Worm (Caenorhabditis elegans) whole organism, early embryonic: ENCODE data around the gene srj-13.

Experiments used
- B0310.2 ChIP-seq: sonication (generic microtip); optimal IDR thresholded peaks from 2 replicates; lab custom pipeline; 2016; ENCODE audit warnings: mild to moderate bottlenecking, missing genetic modification characterization, missing compliant biosample characterization
- F13C5.2 ChIP-seq: sonication (generic microtip); optimal IDR thresholded peaks from 2 replicates; lab custom pipeline; 2017; ENCODE audit warnings: mild to moderate bottlenecking, missing genetic modification characterization, inconsistent platforms, missing compliant biosample characterization
- aly-1 ChIP-seq: sonication (generic microtip); optimal IDR thresholded peaks from 2 replicates; lab custom pipeline; 2016; ENCODE audit warnings: missing genetic modification characterization, missing compliant biosample characterization
- ama-1 ChIP-seq: fragments of 150-350 bp; optimal IDR thresholded peaks from 2 replicates; lab custom pipeline; 2014
- ceh-13 ChIP-seq: fragments of 200-800 bp; sonication (Bioruptor generic); optimal IDR thresholded peaks from 2 replicates; lab custom pipeline; 2018; ENCODE audit warnings: mild to moderate bottlenecking, missing genetic modification characterization, missing compliant biosample characterization
- ceh-36 ChIP-seq: sonication (generic microtip); optimal IDR thresholded peaks from 2 replicates; lab custom pipeline; 2016; ENCODE audit warnings: missing genetic modification characterization, inconsistent platforms, missing compliant biosample characterization
- ets-7 ChIP-seq: sonication (generic microtip); optimal IDR thresholded peaks from 2 replicates; lab custom pipeline; 2016; ENCODE audit warnings: missing genotype, missing genetic modification characterization, missing compliant biosample characterization
- flt-1 ChIP-seq: fragments of 200-800 bp; sonication (Bioruptor generic); IDR thresholded peaks from 2 replicates; pipeline ENCODE4 v1.3.6; 2022; ENCODE audit warnings: missing genetic modification characterization, missing compliant biosample characterization
- hmbx-1 ChIP-seq: sonication (generic microtip); optimal IDR thresholded peaks from 2 replicates; lab custom pipeline; 2016; ENCODE audit warnings: mild to moderate bottlenecking, missing genetic modification characterization, missing compliant biosample characterization
- hmg-4 ChIP-seq: fragments of 200-800 bp; sonication (Bioruptor generic); optimal IDR thresholded peaks from 2 replicates; lab custom pipeline; 2018; ENCODE audit warnings: mild to moderate bottlenecking, missing genetic modification characterization, missing compliant biosample characterization
- hnd-1 ChIP-seq: sonication (generic microtip); optimal IDR thresholded peaks from 2 replicates; lab custom pipeline; 2016; ENCODE audit warnings: missing genetic modification characterization, missing compliant biosample characterization
- pes-1 ChIP-seq: fragments of 200-800 bp; sonication (Bioruptor generic); IDR thresholded peaks from 2 replicates; pipeline ENCODE4 v1.3.6; 2022; ENCODE audit warnings: missing genetic modification reagents, missing genetic modification characterization, missing compliant biosample characterization
- scrt-1 ChIP-seq: fragments of 200-800 bp; sonication (Bioruptor generic); IDR thresholded peaks from 2 replicates; pipeline ENCODE4 v1.3.6; 2022; ENCODE audit warnings: missing genetic modification characterization, missing compliant biosample characterization
- sea-1 ChIP-seq: fragments of 200-800 bp; sonication (Bioruptor generic); conservative IDR thresholded peaks from 2 replicates; pipeline ENCODE4 v1.3.6; 2022; ENCODE audit warnings: missing genetic modification characterization, missing compliant biosample characterization
- tbx-11 ChIP-seq: fragments of 200-800 bp; sonication (Bioruptor generic); IDR thresholded peaks from 2 replicates; pipeline ENCODE4 v1.3.6; 2022; ENCODE audit warnings: missing genetic modification characterization, missing compliant biosample characterization
- tbx-37 ChIP-seq: fragments of 200-800 bp; sonication (Bioruptor generic); conservative IDR thresholded peaks from 2 replicates; pipeline ENCODE4 v1.3.6; 2022; ENCODE audit warnings: missing genetic modification reagents, missing genetic modification characterization, missing compliant biosample characterization
- tra-4 ChIP-seq: sonication (generic microtip); optimal IDR thresholded peaks from 2 replicates; lab custom pipeline; 2017; ENCODE audit warnings: missing genetic modification characterization, missing compliant biosample characterization

Gene srj-13

DNA sequence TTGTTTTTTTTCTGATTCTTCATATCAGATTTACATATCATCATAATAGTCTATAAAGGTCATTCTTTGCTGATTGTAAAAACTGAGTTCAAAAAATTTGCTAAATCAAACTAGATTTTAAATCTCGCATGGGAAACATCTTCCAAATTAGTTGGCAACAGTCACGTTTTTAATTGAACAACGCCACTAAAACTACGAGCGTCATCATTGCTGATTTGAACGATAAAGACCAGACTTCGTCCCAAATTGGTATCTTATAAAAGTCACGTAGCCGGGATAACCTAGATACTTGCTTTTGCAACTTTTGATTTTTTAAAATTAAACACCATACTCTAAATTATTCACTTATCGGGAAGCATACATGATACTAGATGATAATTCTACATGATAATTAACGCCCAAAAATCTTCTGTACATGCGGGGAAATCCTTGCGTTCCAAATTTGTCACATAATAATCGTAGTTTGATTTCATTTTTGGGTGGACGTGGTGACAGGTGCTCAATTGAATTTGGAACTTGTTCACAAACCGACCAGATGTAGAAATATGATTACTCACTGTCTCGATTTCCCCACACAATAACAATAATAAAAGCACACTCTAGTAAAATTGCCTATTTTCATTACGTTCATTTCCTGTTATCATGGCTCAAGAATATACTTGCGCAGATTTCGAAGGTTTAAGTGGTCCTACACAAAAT, 14.7 kb downstream of the srj-13 start, which contains the start of gene srw-67:
Gene srw-67 (plus strand): TSS at position 643 of the 699 bp plus-strand sequence.
- TF ChIP-seq ets-7 (tag; lab: Kevin White, UChicago) = no peak
- no peak for TF ChIP-seq sea-1 (GFP tag; lab: Robert Waterston, UW)
- TF ChIP-seq aly-1 (tag; lab: Kevin White, UChicago) = no peak
- TF ChIP-seq ceh-13 (GFP tag; lab: Kevin White, UChicago) = no peak
- TF ChIP-seq B0310.2 (tag; lab: Kevin White, UChicago) = no peak
- no peak for TF ChIP-seq hmbx-1 (tag; lab: Kevin White, UChicago)
- TF ChIP-seq tbx-11 (GFP tag; lab: Robert Waterston, UW) = no peak
- no peak for TF ChIP-seq ceh-36 (tag; lab: Kevin White, UChicago)
- TF ChIP-seq hnd-1 (tag; lab: Kevin White, UChicago) = no peak
- TF ChIP-seq hmg-4 (GFP tag; lab: Kevin White, UChicago) = no peak
- TF ChIP-seq scrt-1 (GFP tag; lab: Robert Waterston, UW) = no peak
- no peak for TF ChIP-seq F13C5.2 (tag; lab: Kevin White, UChicago)
- TF ChIP-seq flt-1 (GFP tag; lab: Robert Waterston, UW) = no peak
- no peak for TF ChIP-seq tbx-37 (GFP tag; lab: Robert Waterston, UW)
- TF ChIP-seq tra-4 (tag; lab: Kevin White, UChicago) = no peak
- no peak for TF ChIP-seq pes-1 (GFP tag; lab: Robert Waterston, UW)
- TF ChIP-seq ama-1 (lab: Kevin White, UChicago) = no peak

- no peak for TF ChIP-seq ceh-13 (GFP tag; lab: Kevin White, UChicago)
- TF ChIP-seq hnd-1 (tag; lab: Kevin White, UChicago) = no peak
- no peak for TF ChIP-seq tbx-37 (GFP tag; lab: Robert Waterston, UW)
- TF ChIP-seq F13C5.2 (tag; lab: Kevin White, UChicago) = no peak
- no peak for TF ChIP-seq tbx-11 (GFP tag; lab: Robert Waterston, UW)
- TF ChIP-seq hmbx-1 (tag; lab: Kevin White, UChicago) = no peak
- no peak for TF ChIP-seq tra-4 (tag; lab: Kevin White, UChicago)
- no peak for TF ChIP-seq ama-1 (lab: Kevin White, UChicago)
- TF ChIP-seq pes-1 (GFP tag; lab: Robert Waterston, UW) = no peak
These were observed 17.7 kb downstream of the srj-13 start, which contains the start of gene srxa-4 for ce11 chrV:7420162-7420561. TSS of gene srxa-4 (plus strand) at chrV:7420462.

DNA sequence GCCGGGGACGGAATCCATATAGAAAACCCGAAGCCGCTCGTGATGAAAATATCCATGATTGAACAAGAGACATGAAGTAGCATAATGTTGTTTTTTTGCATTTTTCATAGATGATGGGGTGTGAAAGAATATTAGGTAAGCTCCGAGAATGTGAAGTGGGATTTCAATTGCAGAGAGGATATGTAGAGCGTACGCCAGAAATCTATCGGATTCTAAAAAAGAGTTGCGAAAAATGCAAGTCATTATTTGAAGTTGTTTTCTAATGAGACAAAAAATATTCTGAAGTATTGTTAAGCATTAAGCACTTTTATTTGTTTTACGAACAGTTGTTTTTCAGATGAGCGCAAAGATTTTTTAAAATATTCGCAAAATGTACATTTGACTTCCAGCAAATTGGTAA, 21.9 kb downstream of the srj-13 start, which contains the start of gene F18E3.10:
Gene F18E3.10 (minus strand): TSS at position 101 of the 400 bp plus-strand sequence.
- no peak for TF ChIP-seq ets-7 (tag; lab: Kevin White, UChicago)
- no peak for TF ChIP-seq flt-1 (GFP tag; lab: Robert Waterston, UW)
- TF ChIP-seq ama-1 (lab: Kevin White, UChicago) = no peak
- no peak for TF ChIP-seq pes-1 (GFP tag; lab: Robert Waterston, UW)
- TF ChIP-seq ceh-13 (GFP tag; lab: Kevin White, UChicago) = no peak
- TF ChIP-seq tra-4 (tag; lab: Kevin White, UChicago) = no peak
- TF ChIP-seq tbx-37 (GFP tag; lab: Robert Waterston, UW) = no peak
- TF ChIP-seq scrt-1 (GFP tag; lab: Robert Waterston, UW) = no peak
- TF ChIP-seq hmg-4 (GFP tag; lab: Kevin White, UChicago) = no peak
- no peak for TF ChIP-seq aly-1 (tag; lab: Kevin White, UChicago)
- TF ChIP-seq ceh-36 (tag; lab: Kevin White, UChicago) = no peak
- no peak for TF ChIP-seq B0310.2 (tag; lab: Kevin White, UChicago)
- no peak for TF ChIP-seq F13C5.2 (tag; lab: Kevin White, UChicago)
- TF ChIP-seq tbx-11 (GFP tag; lab: Robert Waterston, UW) = no peak
- no peak for TF ChIP-seq hnd-1 (tag; lab: Kevin White, UChicago)
- TF ChIP-seq hmbx-1 (tag; lab: Kevin White, UChicago) = no peak
- TF ChIP-seq sea-1 (GFP tag; lab: Robert Waterston, UW) = no peak

DNA sequence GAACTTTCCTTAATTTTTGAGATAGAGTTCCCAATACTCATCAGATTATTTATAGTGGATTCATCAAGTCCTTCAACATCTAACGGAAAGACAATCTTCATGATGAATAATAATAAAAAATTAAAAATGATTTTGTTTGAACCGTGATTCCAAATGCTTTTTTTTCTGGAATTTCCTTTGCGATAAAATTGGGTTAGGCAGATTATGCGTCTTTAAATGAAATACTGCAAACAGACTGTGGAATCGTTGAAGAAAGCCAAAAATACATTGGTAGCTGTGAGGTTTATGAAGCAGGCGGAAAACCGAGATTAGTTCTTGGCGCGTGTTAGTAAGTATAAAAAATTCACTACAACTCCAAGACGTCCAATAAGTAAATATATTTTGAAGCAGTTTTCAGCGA, 24.1 kb downstream of the srj-13 start, which contains the start of gene srw-68:
Gene srw-68 (minus strand): TSS at position 101 of the 400 bp plus-strand sequence.
- TF ChIP-seq hmbx-1 (tag; lab: Kevin White, UChicago) (no peak), tbx-11 (GFP tag; lab: Robert Waterston, UW) (no peak), ceh-36 (tag; lab: Kevin White, UChicago) (no peak), ets-7 (tag; lab: Kevin White, UChicago) (no peak), flt-1 (GFP tag; lab: Robert Waterston, UW) (no peak), hmg-4 (GFP tag; lab: Kevin White, UChicago) (no peak), ceh-13 (GFP tag; lab: Kevin White, UChicago) (no peak), tbx-37 (GFP tag; lab: Robert Waterston, UW) (no peak), hnd-1 (tag; lab: Kevin White, UChicago) (no peak)

DNA sequence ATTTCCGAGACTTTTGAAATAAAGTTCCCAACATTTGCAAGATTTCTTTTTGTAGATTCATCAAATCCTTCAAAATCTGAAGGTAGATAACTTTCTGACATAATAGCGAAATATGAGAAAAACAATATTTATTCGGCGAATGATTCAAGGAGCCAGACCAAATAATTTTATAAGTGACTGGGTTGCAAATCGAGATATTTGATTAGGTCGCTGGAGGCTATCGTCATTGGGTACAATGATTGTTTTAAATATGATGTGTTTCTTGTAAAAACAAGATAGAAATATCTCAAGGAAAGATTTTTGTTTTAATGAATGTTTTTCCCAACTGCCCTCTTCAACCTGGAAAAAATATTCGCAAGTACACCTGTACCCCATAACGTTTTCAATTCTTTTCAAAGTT, 26.4 kb downstream of the srj-13 start, which contains the start of gene srw-69:
Gene srw-69 (minus strand): TSS at position 101 of the 400 bp plus-strand sequence.
- TF ChIP-seq tbx-37 (GFP tag; lab: Robert Waterston, UW) = no peak
- no peak for TF ChIP-seq ceh-13 (GFP tag; lab: Kevin White, UChicago)
- no peak for TF ChIP-seq tra-4 (tag; lab: Kevin White, UChicago)
- no peak for TF ChIP-seq hnd-1 (tag; lab: Kevin White, UChicago)
- no peak for TF ChIP-seq aly-1 (tag; lab: Kevin White, UChicago)
- TF ChIP-seq F13C5.2 (tag; lab: Kevin White, UChicago) = no peak
- TF ChIP-seq sea-1 (GFP tag; lab: Robert Waterston, UW) = no peak
- no peak for TF ChIP-seq ama-1 (lab: Kevin White, UChicago)
- TF ChIP-seq hmbx-1 (tag; lab: Kevin White, UChicago) = no peak
- TF ChIP-seq hmg-4 (GFP tag; lab: Kevin White, UChicago) = no peak
- TF ChIP-seq B0310.2 (tag; lab: Kevin White, UChicago) = no peak

- TF ChIP-seq tbx-11 (GFP tag; lab: Robert Waterston, UW) (no peak), hmg-4 (GFP tag; lab: Kevin White, UChicago) (no peak), ceh-13 (GFP tag; lab: Kevin White, UChicago) (no peak), aly-1 (tag; lab: Kevin White, UChicago) (no peak), hmbx-1 (tag; lab: Kevin White, UChicago) (no peak)
These were observed 28.6 kb downstream of the srj-13 start, which contains the start of gene srw-71 for ce11 chrV:7431016-7431415. TSS of gene srw-71 (minus strand) at chrV:7431116.
